Worm (Caenorhabditis elegans): ENCODE measurements around the gene C45G9.15.

- TF ChIP-seq lin-15B (tag; optimal IDR thresholded peaks at IDR 0.05) (no peak), unc-130 (GFP tag; optimal IDR thresholded peaks at IDR 0.05) (no peak), nhr-76 (tag; optimal IDR thresholded peaks at IDR 0.05) (no peak), nhr-25 (tag; optimal IDR thresholded peaks at IDR 0.05; ENCODE audit: borderline replicate concordance, insufficient read depth) (no peak), F49E8.2 (tag; optimal IDR thresholded peaks at IDR 0.05; ENCODE audit: borderline replicate concordance) (no peak), ctbp-1 (GFP tag; IDR thresholded peaks at IDR 0.05) (no peak), dpl-1 (GFP tag; optimal IDR thresholded peaks at IDR 0.05) (no peak), snpc-1.2 (GFP tag; IDR thresholded peaks at IDR 0.05) (no peak), ZK546.5 (tag; optimal IDR thresholded peaks at IDR 0.05) (no peak), fos-1 (tag; optimal IDR thresholded peaks at IDR 0.05) (no peak), nhr-77 (tag; optimal IDR thresholded peaks at IDR 0.05) (no peak)
Measured at ce11 chrIII:5002231-5002630, 49.6 kb downstream of the C45G9.15 start, which contains the start of gene R144.10.
